Fruit fly (Drosophila melanogaster) whole organism: ENCODE results near the gene CG33985.

Experiments used
- CG8478 ChIP-seq: fragments of >200 bp; optimal IDR thresholded peaks from 2 replicates; lab custom pipeline; 2018; ENCODE audit warnings: inconsistent platforms
- Dll ChIP-seq: fragments of >200 bp; optimal IDR thresholded peaks from 2 replicates; lab custom pipeline; 2017
- EcR ChIP-seq, 2 experiments: fragments of >200 bp; optimal IDR thresholded peaks; 2 replicates each; lab custom pipeline; 2017; ENCODE audit warnings: missing biosample characterization in 2 of 2, missing genetic modification characterization in 2 of 2, missing genetic modification reagents in 2 of 2
- psq ChIP-seq: fragments of >200 bp; optimal IDR thresholded peaks from 2 replicates; lab custom pipeline; 2017

DNA sequence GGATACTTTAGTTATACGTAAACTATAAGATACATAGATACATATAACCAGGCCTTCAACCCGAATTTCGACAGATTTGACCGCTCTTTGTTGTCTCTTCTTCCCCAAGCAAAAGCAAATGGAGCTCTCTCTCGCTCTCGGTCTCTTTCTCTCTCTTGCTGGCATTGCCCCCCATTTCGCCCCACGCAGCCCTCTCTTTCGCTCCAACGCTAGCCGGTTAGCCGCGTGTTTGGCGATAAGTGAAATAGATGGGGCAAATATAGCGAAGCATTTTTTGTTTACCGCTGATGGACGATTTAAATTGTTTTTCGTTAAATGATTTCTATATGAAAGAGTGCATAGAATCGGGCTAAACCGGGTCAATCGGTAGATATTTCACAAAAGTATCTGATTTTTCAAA is 12.2 kb downstream of the CG33985 start:
- TF ChIP-seq psq (lab: Kevin White, UChicago) (no peak), EcR (GFP tag; optimal IDR thresholded peaks at IDR 0.05; lab: Kevin White, UChicago) (no peak), CG8478 (no peak), Dll (lab: Kevin White, UChicago) (no peak)
